Fruit fly (Drosophila melanogaster) whole organism, embryonic: ENCODE data around the gene spn-B.

ENCODE experiments used
- CG10321 ChIP-seq: fragments of 200-800 bp; sonication (Bioruptor generic); IDR thresholded peaks from 2 replicates; pipeline ENCODE4 v1.3.6; 2022; ENCODE audit warnings: missing biosample characterization, missing genetic modification characterization
- CG11247 ChIP-seq: fragments of 200-800 bp; sonication (Bioruptor generic); IDR thresholded peaks from 2 replicates; pipeline ENCODE4 v1.3.6; 2022; ENCODE audit warnings: missing biosample characterization, missing genetic modification characterization
- CG12219 ChIP-seq: fragments of 200-800 bp; sonication (Bioruptor generic); optimal IDR thresholded peaks from 3 replicates; lab custom pipeline; 2018; ENCODE audit warnings: missing biosample characterization, mild to moderate bottlenecking, missing genetic modification characterization
- CG12659 ChIP-seq: fragments of 200-800 bp; sonication (Bioruptor generic); optimal IDR thresholded peaks from 3 replicates; lab custom pipeline; 2017; ENCODE audit warnings: mild to moderate bottlenecking, missing biosample characterization, missing genetic modification reagents, missing genetic modification characterization
- CG12744 ChIP-seq: fragments of 200-800 bp; sonication (Bioruptor generic); optimal IDR thresholded peaks from 2 replicates; lab custom pipeline; 2016; ENCODE audit warnings: missing biosample characterization, missing genetic modification characterization
- CG13296 ChIP-seq: fragments of 200-800 bp; sonication (Bioruptor generic); optimal IDR thresholded peaks from 3 replicates; lab custom pipeline; 2018; ENCODE audit warnings: missing biosample characterization, mild to moderate bottlenecking, missing genetic modification characterization
- CG13424 ChIP-seq: fragments of 200-800 bp; sonication (Bioruptor generic); optimal IDR thresholded peaks from 2 replicates; lab custom pipeline; 2019; ENCODE audit warnings: missing biosample characterization, mild to moderate bottlenecking, missing genetic modification characterization, moderate library complexity
- CG16863 ChIP-seq: fragments of 200-800 bp; sonication (Bioruptor generic); optimal IDR thresholded peaks from 3 replicates; lab custom pipeline; 2016; ENCODE audit warnings: missing biosample characterization, missing genetic modification characterization
- CG18599 ChIP-seq: fragments of 200-800 bp; sonication (Bioruptor generic); optimal IDR thresholded peaks from 3 replicates; lab custom pipeline; 2017; ENCODE audit warnings: missing biosample characterization, missing genetic modification characterization, mild to moderate bottlenecking, moderate library complexity, missing genetic modification reagents
- CG31224 ChIP-seq: fragments of 200-800 bp; sonication (Bioruptor generic); IDR thresholded peaks from 2 replicates; pipeline ENCODE4 v1.3.6; 2022; ENCODE audit warnings: missing biosample characterization, missing genetic modification characterization
- CG32532 ChIP-seq: fragments of 200-800 bp; sonication (Bioruptor generic); IDR thresholded peaks from 2 replicates; pipeline ENCODE4 v1.3.6; 2022; ENCODE audit warnings: missing biosample characterization, missing genetic modification characterization
- CG4282 ChIP-seq: fragments of 200-800 bp; sonication (Bioruptor generic); optimal IDR thresholded peaks from 2 replicates; lab custom pipeline; 2016; ENCODE audit warnings: missing biosample characterization, missing genetic modification characterization
- CG4820 ChIP-seq: fragments of 200-800 bp; sonication (Bioruptor generic); optimal IDR thresholded peaks from 3 replicates; lab custom pipeline; 2016; ENCODE audit warnings: missing biosample characterization, missing genetic modification characterization
- CG7357 ChIP-seq: fragments of 200-800 bp; sonication (Bioruptor generic); IDR thresholded peaks from 3 replicates; pipeline ENCODE4 v1.3.6; 2022; ENCODE audit warnings: missing biosample characterization, missing genetic modification characterization
- CG8478 ChIP-seq: fragments of >200 bp; optimal IDR thresholded peaks from 2 replicates; lab custom pipeline; 2018
- CoRest ChIP-seq: fragments of 200-800 bp; sonication (Bioruptor generic); optimal IDR thresholded peaks from 3 replicates; lab custom pipeline; 2018; ENCODE audit warnings: missing biosample characterization, mild to moderate bottlenecking, missing genetic modification characterization, moderate library complexity
- Deaf1 ChIP-seq: fragments of 200-800 bp; optimal IDR thresholded peaks from 3 replicates; lab custom pipeline; 2019; ENCODE audit warnings: missing biosample characterization, mild to moderate bottlenecking, missing genetic modification characterization, moderate library complexity
- Dfd ChIP-seq, 2 experiments: fragments of >200 bp; optimal IDR thresholded peaks; 2 replicates each; lab custom pipeline; 2017; ENCODE audit warnings: missing biosample characterization in 2 of 2, missing genetic modification characterization in 2 of 2
- Dp ChIP-seq: fragments of 200-800 bp; sonication (Bioruptor generic); optimal IDR thresholded peaks from 2 replicates; lab custom pipeline; 2018; ENCODE audit warnings: missing biosample characterization, mild to moderate bottlenecking, missing genetic modification characterization, moderate library complexity
- Ets65A ChIP-seq: fragments of 200-800 bp; sonication (Bioruptor generic); peaks from one replicate; lab custom pipeline; 2016; ENCODE audit warnings: missing biosample characterization, missing genetic modification characterization
- H15 ChIP-seq: fragments of 200-800 bp; sonication (Bioruptor generic); IDR thresholded peaks from 3 replicates; pipeline ENCODE4 v1.3.6; 2022; ENCODE audit warnings: missing biosample characterization, missing genetic modification characterization
- HLH54F ChIP-seq: fragments of 200-800 bp; sonication (Bioruptor generic); optimal IDR thresholded peaks from 3 replicates; lab custom pipeline; 2016; ENCODE audit warnings: missing biosample characterization, missing genetic modification characterization
- Hand ChIP-seq: fragments of 200-800 bp; sonication (Bioruptor generic); optimal IDR thresholded peaks from 2 replicates; lab custom pipeline; 2017; ENCODE audit warnings: mild to moderate bottlenecking, missing biosample characterization, missing genetic modification reagents, missing genetic modification characterization
- Jarid2 ChIP-seq: fragments of 200-800 bp; sonication (Bioruptor generic); optimal IDR thresholded peaks from 3 replicates; lab custom pipeline; 2017; ENCODE audit warnings: mild to moderate bottlenecking, missing biosample characterization, missing genetic modification reagents, missing genetic modification characterization
- Lim3 ChIP-seq: fragments of 200-800 bp; sonication (Bioruptor generic); IDR thresholded peaks from 2 replicates; pipeline ENCODE4 v1.3.6; 2022; ENCODE audit warnings: missing biosample characterization, missing genetic modification characterization
- Mrtf ChIP-seq: fragments of 200-800 bp; sonication (Bioruptor generic); IDR thresholded peaks from 3 replicates; pipeline ENCODE4 v1.3.6; 2022; ENCODE audit warnings: missing biosample characterization, missing genetic modification characterization
- NFAT ChIP-seq: fragments of 200-800 bp; sonication (Bioruptor generic); IDR thresholded peaks from 2 replicates; pipeline ENCODE4 v1.3.6; 2022; ENCODE audit warnings: missing biosample characterization, missing genetic modification characterization
- Nf-YC ChIP-seq: fragments of 200-800 bp; optimal IDR thresholded peaks from 3 replicates; lab custom pipeline; 2019; ENCODE audit warnings: missing biosample characterization, mild to moderate bottlenecking, missing genetic modification characterization, moderate library complexity
- Oaz ChIP-seq: fragments of 200-800 bp; sonication (Bioruptor generic); IDR thresholded peaks from 2 replicates; pipeline ENCODE4 v1.3.6; 2022; ENCODE audit warnings: missing biosample characterization, missing genetic modification characterization
- Spps ChIP-seq: fragments of 200-800 bp; sonication (Bioruptor generic); optimal IDR thresholded peaks from 2 replicates; lab custom pipeline; 2018; ENCODE audit warnings: missing biosample characterization, mild to moderate bottlenecking, missing genetic modification characterization
- Usf ChIP-seq: fragments of 200-800 bp; sonication (Bioruptor generic); optimal IDR thresholded peaks from 2 replicates; lab custom pipeline; 2017; ENCODE audit warnings: missing genotype, missing biosample characterization, missing genetic modification characterization
- YL-1 ChIP-seq: fragments of 200-800 bp; sonication (Bioruptor generic); optimal IDR thresholded peaks from 3 replicates; lab custom pipeline; 2017; ENCODE audit warnings: missing biosample characterization, mild to moderate bottlenecking, missing genetic modification characterization
- chinmo ChIP-seq: fragments of 200-800 bp; sonication (Bioruptor generic); IDR thresholded peaks from 4 replicates; pipeline ENCODE4 v1.3.6; 2022; ENCODE audit warnings: missing biosample characterization, missing genetic modification characterization; ENCODE audit not compliant: partially characterized antibody
- gcm2 ChIP-seq: fragments of 200-800 bp; sonication (Bioruptor generic); optimal IDR thresholded peaks from 2 replicates; lab custom pipeline; 2016; ENCODE audit warnings: missing biosample characterization, missing genetic modification characterization
- gro ChIP-seq: fragments of 200-800 bp; sonication (Bioruptor generic); optimal IDR thresholded peaks from 2 replicates; lab custom pipeline; 2016; ENCODE audit warnings: missing biosample characterization, missing genetic modification characterization
- insv ChIP-seq, 2 experiments: fragments of 200-800 bp; sonication (Bioruptor generic); optimal IDR thresholded peaks; 3 replicates each; lab custom pipeline; 2016 to 2018; ENCODE audit warnings: missing biosample characterization in 2 of 2, missing genetic modification characterization in 2 of 2
- inv ChIP-seq: fragments of 200-800 bp; sonication (Bioruptor generic); IDR thresholded peaks from 2 replicates; pipeline ENCODE4 v1.3.6; 2022; ENCODE audit warnings: missing biosample characterization, missing genetic modification characterization; ENCODE audit not compliant: partially characterized antibody
- jigr1 ChIP-seq: fragments of 200-800 bp; sonication (Bioruptor generic); IDR thresholded peaks from 3 replicates; pipeline ENCODE4 v1.3.6; 2022; ENCODE audit warnings: missing biosample characterization, missing genetic modification characterization
- knrl ChIP-seq: fragments of 200-800 bp; sonication (Bioruptor generic); IDR thresholded peaks from 3 replicates; pipeline ENCODE4 v1.3.6; 2022; ENCODE audit warnings: missing biosample characterization, missing genetic modification characterization; ENCODE audit not compliant: partially characterized antibody
- lmd ChIP-seq: fragments of 200-800 bp; sonication (Bioruptor generic); IDR thresholded peaks from 2 replicates; pipeline ENCODE4 v1.3.6; 2022; ENCODE audit warnings: missing biosample characterization, missing genetic modification characterization
- nom ChIP-seq: fragments of 200-800 bp; sonication (Bioruptor generic); optimal IDR thresholded peaks from 2 replicates; lab custom pipeline; 2017; ENCODE audit warnings: missing biosample characterization, missing genetic modification characterization, mild to moderate bottlenecking, moderate library complexity, missing genetic modification reagents
- run ChIP-seq: fragments of 200-800 bp; sonication (Bioruptor generic); optimal IDR thresholded peaks from 3 replicates; lab custom pipeline; 2018; ENCODE audit warnings: missing biosample characterization, mild to moderate bottlenecking, missing genetic modification characterization
- sima ChIP-seq: fragments of 200-800 bp; sonication (Bioruptor generic); optimal IDR thresholded peaks from 2 replicates; lab custom pipeline; 2016; ENCODE audit warnings: missing biosample characterization, missing genetic modification characterization
- sisA ChIP-seq: fragments of 200-800 bp; sonication (Bioruptor generic); IDR thresholded peaks from 2 replicates; pipeline ENCODE4 v1.3.6; 2022; ENCODE audit warnings: missing biosample characterization, missing genetic modification characterization
- slbo ChIP-seq: fragments of 200-800 bp; sonication (Bioruptor generic); IDR thresholded peaks from 2 replicates; pipeline ENCODE4 v1.3.6; 2022; ENCODE audit warnings: missing biosample characterization, missing genetic modification characterization
- stwl ChIP-seq: fragments of 200-800 bp; sonication (Bioruptor generic); optimal IDR thresholded peaks from 3 replicates; lab custom pipeline; 2018; ENCODE audit warnings: missing biosample characterization, mild to moderate bottlenecking, missing genetic modification characterization, moderate library complexity
- unc-4 ChIP-seq: fragments of 200-800 bp; sonication (Bioruptor generic); IDR thresholded peaks from 2 replicates; pipeline ENCODE4 v1.3.6; 2022; ENCODE audit warnings: missing biosample characterization, missing genetic modification characterization; ENCODE audit not compliant: partially characterized antibody
- zen2 ChIP-seq: fragments of 200-800 bp; sonication (Bioruptor generic); IDR thresholded peaks from 3 replicates; pipeline ENCODE4 v1.3.6; 2022; ENCODE audit warnings: missing biosample characterization, missing genetic modification characterization; ENCODE audit not compliant: partially characterized antibody
- zfh1 ChIP-seq: fragments of 200-800 bp; sonication (Bioruptor generic); IDR thresholded peaks from 3 replicates; pipeline ENCODE4 v1.3.6; 2022; ENCODE audit warnings: missing biosample characterization, missing genetic modification characterization

Gene spn-B

DNA sequence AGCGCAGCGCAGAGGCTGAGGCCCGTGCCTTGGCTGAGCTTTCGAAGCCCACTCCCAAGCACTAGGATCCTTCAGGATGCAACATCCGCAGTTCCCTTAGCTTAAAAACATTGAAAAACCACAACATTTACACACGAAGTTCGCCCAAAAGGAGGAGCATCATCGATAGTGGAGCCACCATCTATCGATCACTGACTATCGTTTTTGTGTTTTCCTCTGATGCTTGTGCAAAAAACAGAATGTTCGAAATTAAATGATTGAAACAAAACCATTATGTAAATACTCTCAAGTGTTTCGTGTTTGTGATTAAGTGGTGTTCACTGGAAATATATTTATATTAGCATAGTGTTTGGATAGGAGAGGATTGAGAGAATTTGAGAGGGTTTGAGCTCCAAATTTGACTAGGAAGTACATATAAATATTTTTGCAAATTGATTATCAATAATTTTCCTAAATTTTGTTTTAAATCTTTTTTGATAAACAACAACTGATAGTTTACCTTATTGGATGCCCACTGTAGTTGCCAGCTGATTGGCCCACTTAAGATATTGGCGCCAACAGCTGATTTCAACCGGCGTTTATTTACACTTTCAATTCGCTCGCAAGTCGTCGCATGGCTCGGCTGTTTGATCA is at the start of gene spn-B (continued):
- TF ChIP-seq YL-1 (GFP tag; lab: Kevin White, UChicago) (no peak), CG12744 (GFP tag; lab: Kevin White, UChicago) (peak; percentile 64), CG11247 (peak; percentile 39; the same call in 1 of the 2 replicates), HLH54F (GFP tag; lab: Kevin White, UChicago) (peak; percentile 47), CG4820 (GFP tag; lab: Kevin White, UChicago) (peak; percentile 71), jigr1 (GFP tag; lab: Robert Waterston, UW) (no peak), CG18599 (peak; percentile 81), CG10321 (no peak; the same call in 1 of the 2 replicates), NFAT (GFP tag; lab: Robert Waterston, UW) (peak; percentile 21; the same call in 1 of the 2 replicates), CG12219 (GFP tag; lab: Kevin White, UChicago) (peak; percentile 71), CG7357 (GFP tag; lab: Robert Waterston, UW) (peak; percentile 31; the same call in 1 of the 3 replicates), chinmo (no peak), Mrtf (GFP tag; lab: Robert Waterston, UW) (peak; percentile 13; the same call in 1 of the 3 replicates), CoRest (peak; percentile 80), Deaf1 (no peak), Spps (tag; lab: Kevin White, UChicago) (peak; percentile 71), run (tag; lab: Kevin White, UChicago) (peak; percentile 67), slbo (GFP tag; lab: Robert Waterston, UW) (peak; percentile 70), lmd (GFP tag; lab: Robert Waterston, UW) (peak; percentile 64; the same call in 1 of the 2 replicates), inv (peak; percentile 15; the same call in 1 of the 2 replicates), Oaz (peak; percentile 42; the same call in 1 of the 2 replicates), Dfd (GFP tag; optimal IDR thresholded peaks at IDR 0.05; lab: Kevin White, UChicago) (no peak), stwl (tag; lab: Kevin White, UChicago) (peak; percentile 19), CG13424 (peak; percentile 77), insv (GFP tag; optimal IDR thresholded peaks at IDR 0.05; lab: Kevin White, UChicago) (peak in 1 of 2 experiments; percentile 32), CG12659 (GFP tag; lab: Kevin White, UChicago) (peak; percentile 67), Lim3 (GFP tag; lab: Robert Waterston, UW) (no peak; the same call in 1 of the 2 replicates), gro (peak; percentile 65), zfh1 (GFP tag; lab: Robert Waterston, UW) (peak; percentile 72; the same call in 2 of the 3 replicates), CG31224 (peak; percentile 39; the same call in 1 of the 2 replicates), Ets65A (GFP tag; lab: Kevin White, UChicago) (peak; percentile 55), knrl (GFP tag; lab: Robert Waterston, UW) (no peak; the same call in 2 of the 3 replicates), Hand (GFP tag; lab: Kevin White, UChicago) (peak; percentile 46), gcm2 (GFP tag; lab: Kevin White, UChicago) (peak; percentile 43), Jarid2 (peak; percentile 28), unc-4 (GFP tag; lab: Robert Waterston, UW) (peak; percentile 48; the same call in 1 of the 2 replicates), CG13296 (peak; percentile 82), Dp (GFP tag; lab: Kevin White, UChicago) (peak; percentile 50), CG16863 (peak; percentile 45), zen2 (GFP tag; lab: Robert Waterston, UW) (no peak), H15 (GFP tag; lab: Robert Waterston, UW) (0 out of 3 replicates have a peak, but pooled peaks have one; percentile 55), nom (GFP tag; lab: Kevin White, UChicago) (peak; percentile 64), Usf (GFP tag; lab: Kevin White, UChicago) (peak; percentile 25), sisA (peak; percentile 66), CG32532 (GFP tag; lab: Robert Waterston, UW) (peak; percentile 80), Nf-YC (tag; lab: Kevin White, UChicago) (peak; percentile 70), CG8478 (lab: Kevin White, UChicago) (no peak), sima (GFP tag; lab: Kevin White, UChicago) (peak; percentile 18), CG4282 (no peak)
